Worm (Caenorhabditis elegans) whole organism, L3 larva: Measurements from ENCODE around the gene F40F8.1.

Experiments used
- R02D3.7 ChIP-seq: fragments of 150-350 bp; optimal IDR thresholded peaks from 2 replicates; lab custom pipeline; 2014; ENCODE audit warnings: missing biosample characterization, missing genetic modification characterization
- ama-1 ChIP-seq: fragments of 150-350 bp; optimal IDR thresholded peaks from 2 replicates; lab custom pipeline; 2018
- egl-27 ChIP-seq: sonication (generic microtip); optimal IDR thresholded peaks from 4 replicates; lab custom pipeline; 2017; ENCODE audit warnings: missing biosample characterization, missing genetic modification reagents, missing genetic modification characterization
- nhr-28 ChIP-seq: fragments of 150-350 bp; optimal IDR thresholded peaks from 2 replicates; lab custom pipeline; 2014; ENCODE audit warnings: missing biosample characterization, missing genetic modification characterization
- nhr-76 ChIP-seq: fragments of 150-350 bp; sonication (generic microtip); optimal IDR thresholded peaks from 5 replicates; lab custom pipeline; 2014; ENCODE audit warnings: missing biosample characterization, missing genetic modification characterization
- skn-1 ChIP-seq: fragments of 150-350 bp; optimal IDR thresholded peaks from 2 replicates; lab custom pipeline; 2014; ENCODE audit warnings: missing biosample characterization, missing genetic modification characterization
- unc-39 ChIP-seq: sonication (generic microtip); optimal IDR thresholded peaks from 4 replicates; lab custom pipeline; 2017; ENCODE audit warnings: missing biosample characterization, missing genetic modification characterization

- TF ChIP-seq egl-27 (no peak), skn-1 (tag; lab: Kevin White, UChicago) (no peak), nhr-76 (tag; lab: Kevin White, UChicago) (no peak), R02D3.7 (tag; lab: Kevin White, UChicago) (no peak), nhr-28 (tag; lab: Kevin White, UChicago) (no peak), ama-1 (lab: Kevin White, UChicago) (no peak), unc-39 (tag; lab: Kevin White, UChicago) (no peak)
Measured at ce11 chrII:11099841-11100240, 27.6 kb upstream of the F40F8.1 start, which contains the start of gene C09H10.4.
